Fruit fly (Drosophila melanogaster) whole organism, embryonic: ENCODE data around the gene MESR3.

Experiments
- Antp ChIP-seq: fragments of 200-800 bp; sonication (Bioruptor generic); optimal IDR thresholded peaks from 3 replicates; lab custom pipeline; 2016; ENCODE audit warnings: missing biosample characterization, missing genetic modification characterization
- Asciz ChIP-seq: fragments of 200-800 bp; sonication (Bioruptor generic); optimal IDR thresholded peaks from 2 replicates; lab custom pipeline; 2017; ENCODE audit warnings: missing biosample characterization, mild to moderate bottlenecking, missing genetic modification characterization, missing genetic modification reagents
- Bdp1 ChIP-seq: fragments of 200-800 bp; sonication (Bioruptor generic); optimal IDR thresholded peaks from 3 replicates; lab custom pipeline; 2016; ENCODE audit warnings: missing biosample characterization, missing genetic modification characterization
- CG10366 ChIP-seq: fragments of 200-800 bp; sonication (Bioruptor generic); IDR thresholded peaks from 2 replicates; pipeline ENCODE4 v1.3.6; 2022; ENCODE audit warnings: missing biosample characterization, missing genetic modification characterization
- CG11247 ChIP-seq: fragments of 200-800 bp; sonication (Bioruptor generic); IDR thresholded peaks from 2 replicates; pipeline ENCODE4 v1.3.6; 2022; ENCODE audit warnings: missing biosample characterization, missing genetic modification characterization
- CG12104 ChIP-seq: fragments of 200-800 bp; sonication (Bioruptor generic); optimal IDR thresholded peaks from 3 replicates; lab custom pipeline; 2016; ENCODE audit warnings: missing biosample characterization, missing genetic modification characterization
- CG12659 ChIP-seq: fragments of 200-800 bp; sonication (Bioruptor generic); optimal IDR thresholded peaks from 3 replicates; lab custom pipeline; 2017; ENCODE audit warnings: mild to moderate bottlenecking, missing biosample characterization, missing genetic modification reagents, missing genetic modification characterization
- CG13624 ChIP-seq: fragments of 200-800 bp; sonication (Bioruptor generic); optimal IDR thresholded peaks from 2 replicates; lab custom pipeline; 2016; ENCODE audit warnings: missing biosample characterization, missing genetic modification characterization
- CG15269 ChIP-seq: fragments of 200-800 bp; sonication (Bioruptor generic); optimal IDR thresholded peaks from 2 replicates; lab custom pipeline; 2018; ENCODE audit warnings: missing biosample characterization, mild to moderate bottlenecking, missing genetic modification characterization, moderate library complexity
- CG17385 ChIP-seq: fragments of 200-800 bp; sonication (Bioruptor generic); optimal IDR thresholded peaks from 3 replicates; lab custom pipeline; 2018; ENCODE audit warnings: missing biosample characterization, mild to moderate bottlenecking, missing genetic modification characterization
- CG17612 ChIP-seq: fragments of 200-800 bp; sonication (Bioruptor generic); IDR thresholded peaks from 2 replicates; pipeline ENCODE4 v1.3.6; 2022; ENCODE audit warnings: missing biosample characterization, missing genetic modification characterization
- CG2199 ChIP-seq: fragments of 200-800 bp; sonication (Bioruptor generic); IDR thresholded peaks from 3 replicates; pipeline ENCODE4 v1.3.6; 2022; ENCODE audit warnings: missing biosample characterization, missing genetic modification characterization
- CG3281 ChIP-seq: fragments of 200-800 bp; sonication (Bioruptor generic); optimal IDR thresholded peaks from 3 replicates; lab custom pipeline; 2017; ENCODE audit warnings: missing biosample characterization, mild to moderate bottlenecking, missing genetic modification characterization
- CG4617 ChIP-seq: fragments of 200-800 bp; sonication (Bioruptor generic); optimal IDR thresholded peaks from 3 replicates; lab custom pipeline; 2016; ENCODE audit warnings: missing biosample characterization, missing genetic modification characterization, borderline replicate concordance
- CG6254 ChIP-seq: fragments of 200-800 bp; sonication (Bioruptor generic); optimal IDR thresholded peaks from 3 replicates; lab custom pipeline; 2017; ENCODE audit warnings: mild to moderate bottlenecking, missing biosample characterization, missing genetic modification reagents, missing genetic modification characterization
- CG6765 ChIP-seq: fragments of 200-800 bp; sonication (Bioruptor generic); optimal IDR thresholded peaks from 3 replicates; lab custom pipeline; 2017; ENCODE audit warnings: missing biosample characterization, mild to moderate bottlenecking, missing genetic modification characterization
- CG6791 ChIP-seq: fragments of 200-800 bp; sonication (Bioruptor generic); IDR thresholded peaks from 3 replicates; pipeline ENCODE4 v1.3.6; 2022; ENCODE audit warnings: missing biosample characterization, missing genetic modification characterization; ENCODE audit not compliant: partially characterized antibody
- CG7745 ChIP-seq: fragments of 200-800 bp; sonication (Bioruptor generic); optimal IDR thresholded peaks from 2 replicates; lab custom pipeline; 2018; ENCODE audit warnings: missing biosample characterization, mild to moderate bottlenecking, missing genetic modification characterization, moderate library complexity
- CG7786 ChIP-seq: fragments of 200-800 bp; sonication (Bioruptor generic); optimal IDR thresholded peaks from 2 replicates; lab custom pipeline; 2016; ENCODE audit warnings: missing biosample characterization, missing genetic modification characterization
- CG8478 ChIP-seq: fragments of >200 bp; optimal IDR thresholded peaks from 2 replicates; lab custom pipeline; 2018
- CG9876 ChIP-seq: fragments of 200-800 bp; sonication (Bioruptor generic); optimal IDR thresholded peaks from 2 replicates; lab custom pipeline; 2016; ENCODE audit warnings: missing biosample characterization, missing genetic modification characterization
- Chrac-16 ChIP-seq: fragments of 200-800 bp; sonication (Bioruptor generic); optimal IDR thresholded peaks from 3 replicates; lab custom pipeline; 2016; ENCODE audit warnings: missing biosample characterization, missing genetic modification characterization
- E2f2 ChIP-seq: fragments of 200-800 bp; sonication (Bioruptor generic); IDR thresholded peaks from 2 replicates; pipeline ENCODE4 v1.3.6; 2022; ENCODE audit warnings: missing biosample characterization, missing genetic modification characterization
- Elba2 ChIP-seq: fragments of 200-800 bp; sonication (Bioruptor generic); optimal IDR thresholded peaks from 3 replicates; lab custom pipeline; 2016; ENCODE audit warnings: missing biosample characterization, missing genetic modification characterization
- Ets65A ChIP-seq: fragments of 200-800 bp; sonication (Bioruptor generic); peaks from one replicate; lab custom pipeline; 2016; ENCODE audit warnings: missing biosample characterization, missing genetic modification characterization
- Fer2 ChIP-seq: fragments of 200-800 bp; sonication (Bioruptor generic); optimal IDR thresholded peaks from 2 replicates; lab custom pipeline; 2018; ENCODE audit warnings: missing biosample characterization, mild to moderate bottlenecking, missing genetic modification characterization, moderate library complexity
- HmgD ChIP-seq: fragments of 200-800 bp; sonication (Bioruptor generic); optimal IDR thresholded peaks from 3 replicates; lab custom pipeline; 2016; ENCODE audit warnings: missing biosample characterization, missing genetic modification characterization
- Hr51 ChIP-seq, 2 experiments: fragments of 200-800 bp; sonication (Bioruptor generic); optimal IDR thresholded peaks; 2 replicates in 1 of 2; 3 replicates in 1 of 2; lab custom pipeline; 2016 to 2018; ENCODE audit warnings: missing biosample characterization in 2 of 2, missing genetic modification characterization in 2 of 2, mild to moderate bottlenecking in 1 of 2, moderate library complexity in 1 of 2
- Lim3 ChIP-seq: fragments of 200-800 bp; sonication (Bioruptor generic); IDR thresholded peaks from 2 replicates; pipeline ENCODE4 v1.3.6; 2022; ENCODE audit warnings: missing biosample characterization, missing genetic modification characterization
- Mes4 ChIP-seq: fragments of 200-800 bp; sonication (Bioruptor generic); optimal IDR thresholded peaks from 2 replicates; lab custom pipeline; 2016; ENCODE audit warnings: missing biosample characterization, missing genetic modification characterization
- NC2α ChIP-seq: fragments of 200-800 bp; sonication (Bioruptor generic); optimal IDR thresholded peaks from 2 replicates; lab custom pipeline; 2016; ENCODE audit warnings: missing biosample characterization, missing genetic modification characterization
- Oli ChIP-seq: fragments of 200-800 bp; sonication (Bioruptor generic); optimal IDR thresholded peaks from 2 replicates; lab custom pipeline; 2018; ENCODE audit warnings: missing biosample characterization, mild to moderate bottlenecking, missing genetic modification characterization, moderate library complexity
- Tbp ChIP-seq: fragments of >200 bp; optimal IDR thresholded peaks from 2 replicates; lab custom pipeline; 2018; ENCODE audit warnings: missing biosample characterization, missing genetic modification characterization
- Xrp1 ChIP-seq: fragments of 200-800 bp; sonication (Bioruptor generic); IDR thresholded peaks from 2 replicates; pipeline ENCODE4 v1.3.6; 2022; ENCODE audit warnings: missing biosample characterization, missing genetic modification characterization
- abd-A ChIP-seq: fragments of 200-800 bp; sonication (Bioruptor generic); optimal IDR thresholded peaks from 3 replicates; lab custom pipeline; 2019; ENCODE audit warnings: missing biosample characterization, mild to moderate bottlenecking, missing genetic modification characterization, moderate library complexity
- bigmax ChIP-seq: fragments of 200-800 bp; sonication (Bioruptor generic); optimal IDR thresholded peaks from 2 replicates; lab custom pipeline; 2018; ENCODE audit warnings: missing biosample characterization, mild to moderate bottlenecking, missing genetic modification characterization
- btn ChIP-seq: fragments of 200-800 bp; sonication (Bioruptor generic); optimal IDR thresholded peaks from 2 replicates; lab custom pipeline; 2016; ENCODE audit warnings: missing biosample characterization, missing genetic modification characterization
- croc ChIP-seq: fragments of 200-800 bp; sonication (Bioruptor generic); conservative IDR thresholded peaks from 3 replicates; pipeline ENCODE4 v1.3.6; 2022; ENCODE audit warnings: missing biosample characterization, missing genetic modification characterization
- crol ChIP-seq: fragments of 200-800 bp; sonication (Bioruptor generic); IDR thresholded peaks from 2 replicates; pipeline ENCODE4 v1.3.6; 2022; ENCODE audit warnings: missing biosample characterization, missing genetic modification characterization
- dimm ChIP-seq: fragments of 200-800 bp; sonication (Bioruptor generic); IDR thresholded peaks from 2 replicates; pipeline ENCODE4 v1.3.6; 2022; ENCODE audit warnings: missing biosample characterization, missing genetic modification characterization
- en ChIP-seq: fragments of 200-800 bp; sonication (Bioruptor generic); optimal IDR thresholded peaks from 2 replicates; lab custom pipeline; 2016; ENCODE audit warnings: missing biosample characterization, missing genetic modification characterization
- mld ChIP-seq: fragments of 200-800 bp; sonication (Bioruptor generic); IDR thresholded peaks from 3 replicates; pipeline ENCODE4 v1.3.6; 2022; ENCODE audit warnings: missing biosample characterization, missing genetic modification characterization; ENCODE audit not compliant: partially characterized antibody
- nau ChIP-seq: fragments of 200-800 bp; sonication (Bioruptor generic); optimal IDR thresholded peaks from 3 replicates; lab custom pipeline; 2017; ENCODE audit warnings: missing biosample characterization, mild to moderate bottlenecking, missing genetic modification characterization, missing genetic modification reagents
- phol ChIP-seq: fragments of 200-800 bp; sonication (Bioruptor generic); optimal IDR thresholded peaks from 3 replicates; lab custom pipeline; 2018; ENCODE audit warnings: missing biosample characterization, mild to moderate bottlenecking, missing genetic modification characterization, moderate library complexity
- pzg ChIP-seq: fragments of 200-800 bp; sonication (Bioruptor generic); optimal IDR thresholded peaks from 3 replicates; lab custom pipeline; 2018; ENCODE audit warnings: missing biosample characterization, mild to moderate bottlenecking, missing genetic modification characterization, moderate library complexity
- row ChIP-seq: fragments of 200-800 bp; sonication (Bioruptor generic); IDR thresholded peaks from 3 replicates; pipeline ENCODE4 v1.3.6; 2022; ENCODE audit warnings: missing biosample characterization, missing genetic modification characterization
- sd ChIP-seq: fragments of 200-800 bp; sonication (Bioruptor generic); optimal IDR thresholded peaks from 3 replicates; lab custom pipeline; 2018; ENCODE audit warnings: missing biosample characterization, mild to moderate bottlenecking, missing genetic modification characterization, moderate library complexity
- sens-2 ChIP-seq: fragments of 200-800 bp; sonication (Bioruptor generic); IDR thresholded peaks from 2 replicates; pipeline ENCODE4 v1.3.6; 2022; ENCODE audit warnings: missing biosample characterization, missing genetic modification characterization
- sob ChIP-seq: fragments of 200-800 bp; sonication (Bioruptor generic); IDR thresholded peaks from 2 replicates; pipeline ENCODE4 v1.3.6; 2022; ENCODE audit warnings: missing biosample characterization, missing genetic modification characterization
- tx ChIP-seq: fragments of 200-800 bp; sonication (Bioruptor generic); optimal IDR thresholded peaks from 2 replicates; lab custom pipeline; 2016; ENCODE audit warnings: missing biosample characterization, missing genetic modification characterization
- zfh2 ChIP-seq: fragments of 200-800 bp; sonication (Bioruptor generic); optimal IDR thresholded peaks from 2 replicates; lab custom pipeline; 2016; ENCODE audit warnings: missing biosample characterization, missing genetic modification characterization

The MESR3 gene

DNA sequence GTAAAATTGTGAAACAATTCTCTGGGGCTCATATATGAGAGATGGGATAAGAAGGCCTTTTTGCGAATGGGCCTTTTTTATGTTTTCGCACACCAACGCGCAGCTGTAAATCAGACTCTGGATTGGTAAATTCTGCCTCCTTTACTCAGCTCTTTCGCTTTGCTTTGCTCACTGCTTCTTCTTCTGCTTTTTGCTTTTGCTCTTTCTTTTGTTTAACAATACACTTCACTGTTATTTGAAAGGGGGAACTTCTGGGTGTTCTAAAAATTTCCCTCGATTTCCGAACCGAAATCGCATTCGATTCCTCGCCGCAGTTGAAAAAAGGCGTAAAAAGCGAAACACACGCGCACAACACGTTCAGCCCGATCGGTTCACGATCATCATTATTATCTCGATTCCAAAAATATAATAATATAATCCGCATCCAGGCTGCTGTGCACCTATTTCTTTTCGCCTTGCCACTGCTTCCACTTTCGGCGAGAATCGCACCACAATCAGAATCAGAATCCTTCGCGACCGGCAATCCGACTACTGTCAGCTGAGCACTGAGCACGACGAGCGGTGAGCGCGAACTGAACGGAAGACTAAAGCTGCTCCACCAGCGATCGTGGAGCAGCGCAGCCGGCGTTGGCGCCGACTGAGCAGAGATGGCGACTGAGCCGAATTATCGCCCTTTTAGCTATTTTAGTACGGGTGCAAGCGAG, 45.2 kb upstream of the MESR3 start (continued):
- TF ChIP-seq CG3281 (GFP tag; lab: Kevin White, UChicago) (peak; percentile 6), CG6791 (GFP tag; lab: Robert Waterston, UW) (0 out of 3 replicates have a peak, but pooled peaks have one; percentile 44), NC2α (GFP tag; lab: Kevin White, UChicago) (no peak), E2f2 (GFP tag; lab: Robert Waterston, UW) (no peak), Mes4 (GFP tag; lab: Kevin White, UChicago) (no peak), CG15269 (tag; lab: Kevin White, UChicago) (peak; percentile 3), Chrac-16 (GFP tag; lab: Kevin White, UChicago) (no peak), Bdp1 (GFP tag; lab: Kevin White, UChicago) (peak; percentile 22), HmgD (GFP tag; lab: Kevin White, UChicago) (no peak), CG17385 (peak; percentile 9), CG9876 (GFP tag; lab: Kevin White, UChicago) (no peak), Tbp (GFP tag; lab: Kevin White, UChicago) (no peak), abd-A (tag; lab: Kevin White, UChicago) (no peak), CG4617 (GFP tag; lab: Kevin White, UChicago) (no peak), CG11247 (GFP tag; lab: Robert Waterston, UW) (no peak), CG6765 (GFP tag; lab: Kevin White, UChicago) (no peak), Xrp1 (GFP tag; lab: Robert Waterston, UW) (no peak), CG6254 (no peak), CG2199 (GFP tag; lab: Robert Waterston, UW) (peak; percentile 83), CG13624 (GFP tag; lab: Kevin White, UChicago) (peak; percentile 18), en (GFP tag; lab: Kevin White, UChicago) (no peak), zfh2 (GFP tag; lab: Kevin White, UChicago) (no peak), pzg (no peak), bigmax (GFP tag; lab: Kevin White, UChicago) (no peak), tx (GFP tag; lab: Kevin White, UChicago) (no peak), crol (peak; percentile 40; the same call in 1 of the 2 replicates), mld (GFP tag; lab: Robert Waterston, UW) (no peak), CG10366 (GFP tag; lab: Robert Waterston, UW) (no peak), CG7745 (no peak), Antp (GFP tag; lab: Kevin White, UChicago) (no peak), sens-2 (GFP tag; lab: Robert Waterston, UW) (no peak), row (GFP tag; lab: Robert Waterston, UW) (peak; percentile 59; the same call in 1 of the 3 replicates), CG12104 (GFP tag; lab: Kevin White, UChicago) (no peak), Ets65A (GFP tag; lab: Kevin White, UChicago) (peak; percentile 81), CG8478 (lab: Kevin White, UChicago) (no peak), Elba2 (no peak), nau (GFP tag; lab: Kevin White, UChicago) (no peak), croc (no peak), Oli (tag; lab: Kevin White, UChicago) (no peak), sob (0 out of 2 replicates have a peak, but pooled peaks have one; percentile 35), btn (GFP tag; lab: Kevin White, UChicago) (no peak), Lim3 (no peak), CG7786 (no peak), phol (tag; lab: Kevin White, UChicago) (no peak), dimm (GFP tag; lab: Robert Waterston, UW) (no peak), Asciz (GFP tag; lab: Kevin White, UChicago) (peak; percentile 4), CG12659 (GFP tag; lab: Kevin White, UChicago) (no peak), CG17612 (no peak), Hr51 (GFP tag; optimal IDR thresholded peaks at IDR 0.05; lab: Kevin White, UChicago) (no peak), Fer2 (tag; lab: Kevin White, UChicago) (no peak), sd (tag; lab: Kevin White, UChicago) (no peak)
